Worm (Caenorhabditis elegans) whole organism, L2 larva: ENCODE data around the gene rps-3.

ENCODE experiments used
- blmp-1 ChIP-seq: sonication (generic microtip); optimal IDR thresholded peaks from 2 replicates; lab custom pipeline; 2017; ENCODE audit warnings: missing genetic modification characterization, mild to moderate bottlenecking, missing compliant biosample characterization, antibody characterized with exemption, moderate library complexity; ENCODE audit not compliant: insufficient read depth
- unc-62 ChIP-seq: fragments of 150-350 bp; optimal IDR thresholded peaks from 2 replicates; lab custom pipeline; 2014; ENCODE audit warnings: missing biosample characterization, missing genetic modification reagents, missing genetic modification characterization

- TF ChIP-seq blmp-1 (no peak), unc-62 (GFP tag; lab: Kevin White, UChicago) (no peak)
Observed at ce11 chrIII:6254737-6255136, 48.1 kb downstream of the rps-3 start, which contains the start of gene srg-8.
